Worm (Caenorhabditis elegans): ENCODE results near the gene C50H2.5.

The C50H2.5 gene

DNA sequence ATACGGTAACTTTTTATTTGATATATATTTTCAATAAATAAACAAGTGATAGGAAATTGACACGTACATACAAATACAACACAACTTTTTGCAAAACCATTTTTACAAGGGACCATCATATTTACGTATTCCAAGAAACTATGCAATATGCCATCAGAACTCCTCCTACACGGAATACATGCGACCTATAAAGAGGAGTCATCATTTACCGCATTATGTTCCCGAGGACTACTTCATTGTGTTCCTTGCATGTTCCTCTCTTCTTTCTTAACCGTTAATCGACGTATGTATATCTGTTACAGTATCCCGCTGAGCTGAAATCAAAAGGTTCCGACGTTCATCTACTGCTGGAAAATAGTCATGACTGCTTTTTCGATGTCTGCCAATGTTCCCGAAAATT, at the start of gene C50H2.5:
TSS of gene C50H2.5 (plus strand) at position 301 of the 400 bp plus-strand sequence.
- no peak for TF ChIP-seq unc-62 (GFP tag; optimal IDR thresholded peaks at IDR 0.05)

DNA sequence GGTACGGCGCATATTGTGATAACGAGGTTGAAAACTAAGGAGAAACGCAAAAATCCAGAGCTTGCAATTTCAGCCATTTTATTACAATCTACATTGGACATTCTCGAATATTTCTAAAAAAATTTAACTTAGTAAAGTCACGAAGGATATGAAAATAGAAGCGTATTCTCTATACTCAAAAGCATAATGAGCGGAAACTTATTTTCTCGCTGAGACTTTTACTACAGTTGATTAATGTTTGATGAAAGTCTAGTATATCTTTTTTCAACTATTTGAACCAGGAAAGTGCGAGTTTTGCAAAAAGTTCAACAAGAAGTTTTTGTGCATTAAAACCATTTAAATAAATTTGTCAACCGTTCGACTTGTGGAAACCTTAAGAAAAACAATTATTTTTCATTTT, 47.2 kb upstream of the C50H2.5 start, which contains the start of gene srab-18:
TSS of gene srab-18 (minus strand) at position 101 of the 400 bp plus-strand sequence.
- TF ChIP-seq unc-62 (GFP tag; optimal IDR thresholded peaks at IDR 0.05): no peak

DNA sequence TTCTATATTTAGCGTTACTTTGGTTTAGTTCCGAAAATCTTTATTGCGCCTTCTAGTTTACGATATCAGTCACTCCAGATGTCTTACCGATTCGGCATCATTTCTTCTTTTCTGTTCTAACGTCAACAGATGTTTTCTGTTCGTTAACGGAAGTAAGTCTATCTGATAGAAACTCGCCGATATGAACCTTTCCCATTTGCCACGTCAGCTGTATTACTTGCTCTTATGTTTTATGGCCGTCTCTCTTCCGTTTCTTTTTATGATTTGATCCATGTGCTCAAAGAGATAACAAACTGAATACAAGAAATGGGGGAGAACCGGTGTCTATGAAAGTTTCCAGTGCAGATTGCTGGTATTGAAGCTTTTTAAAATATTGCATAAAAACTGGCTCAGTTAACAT, 39.1 kb upstream of the C50H2.5 start, which contains the start of gene srab-26:
TSS of gene srab-26 (minus strand) at position 101 of the 400 bp plus-strand sequence.
- TF ChIP-seq unc-62 (GFP tag; optimal IDR thresholded peaks at IDR 0.05): no peak

ce11 chrV:9879867-9880266, 38.6 kb upstream of the C50H2.5 start, which contains the start of gene sdz-31:
Gene sdz-31 (plus strand): TSS chrV:9880167.
- no peak for TF ChIP-seq unc-62 (GFP tag; optimal IDR thresholded peaks at IDR 0.05)

DNA sequence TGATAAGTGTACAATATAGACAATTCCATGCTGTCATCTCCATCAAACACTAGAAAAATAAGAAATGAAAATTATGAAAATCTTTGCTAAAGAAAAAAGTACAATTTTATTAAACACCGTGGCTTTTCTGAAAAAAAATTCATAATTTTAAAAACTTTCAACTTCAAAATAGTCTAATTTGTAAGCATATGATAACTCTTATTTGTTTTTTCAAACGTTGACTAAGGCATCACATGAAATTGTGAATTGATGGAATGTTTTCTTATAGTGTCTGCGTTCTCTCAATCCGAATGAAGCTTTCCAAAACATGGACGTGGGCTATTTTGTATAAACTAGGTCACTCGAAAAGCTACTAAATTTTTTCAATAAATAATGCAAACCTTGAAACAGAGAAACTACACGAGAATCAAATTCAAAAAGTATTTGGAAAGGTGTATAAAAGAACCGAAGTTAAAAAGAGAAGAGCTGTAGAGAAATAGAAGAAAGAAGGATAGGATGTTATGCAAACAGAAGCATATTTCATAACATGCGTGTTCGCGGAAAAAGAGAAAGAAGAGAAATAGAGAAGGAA, 32.5 kb upstream of the C50H2.5 start, which contains the start of gene clp-9:
TSS of gene clp-9 (minus strand) at position 51 of the 571 bp plus-strand sequence.
- no peak for TF ChIP-seq unc-62 (GFP tag; optimal IDR thresholded peaks at IDR 0.05)

- no peak for TF ChIP-seq unc-62 (GFP tag; optimal IDR thresholded peaks at IDR 0.05)
Observed at ce11 chrV:9889629-9890028, 28.9 kb upstream of the C50H2.5 start, which contains the start of gene fshr-1. Gene fshr-1 (plus strand): TSS chrV:9889837.

- TF ChIP-seq unc-62 (GFP tag; optimal IDR thresholded peaks at IDR 0.05): no peak
Observed at ce11 chrV:9899278-9899677, 19.2 kb upstream of the C50H2.5 start, which contains the start of gene egl-47. Gene egl-47 (plus strand): TSS chrV:9899578.

DNA sequence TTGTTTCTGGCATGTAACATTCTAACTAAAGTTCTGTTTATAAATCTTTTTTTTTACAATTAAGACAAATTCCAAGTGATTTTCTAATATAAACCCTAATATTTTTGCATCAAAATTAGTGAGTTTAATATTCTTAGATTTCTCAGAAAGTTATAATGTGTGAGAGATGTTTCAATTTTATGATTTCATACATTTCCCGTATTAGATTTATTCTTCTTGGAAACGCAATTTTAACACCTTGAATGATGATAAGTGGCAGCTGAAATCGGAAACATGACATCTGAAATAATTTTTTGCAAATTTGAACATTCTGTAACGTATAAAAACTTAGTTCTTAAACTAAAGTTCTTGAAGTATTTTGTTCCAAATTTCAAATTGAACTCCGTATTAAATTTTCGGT, 17.4 kb upstream of the C50H2.5 start:
- TF ChIP-seq unc-62 (GFP tag; optimal IDR thresholded peaks at IDR 0.05): no peak

DNA sequence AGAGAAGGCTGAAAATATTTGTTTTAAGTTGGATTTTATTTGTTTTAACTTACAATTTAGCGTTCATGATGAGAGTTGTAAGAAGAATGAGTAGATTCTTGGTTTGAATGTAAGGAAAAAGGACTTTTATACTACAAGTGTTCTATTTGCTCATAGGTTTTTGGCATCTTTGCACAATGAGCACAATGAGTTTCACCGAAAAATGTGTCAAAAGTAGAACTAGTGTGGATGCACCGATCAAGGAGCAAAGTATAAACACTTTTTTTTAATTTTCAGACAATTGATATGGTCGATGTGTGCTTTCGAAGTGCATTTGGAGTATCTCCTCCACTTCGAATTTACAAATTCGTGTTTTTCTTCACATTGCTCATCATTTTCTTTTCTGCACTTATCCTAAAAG, 12.4 kb upstream of the C50H2.5 start, which contains the start of gene fipr-11:
TSS of gene fipr-11 (minus strand) at position 101 of the 400 bp plus-strand sequence.
- no peak for TF ChIP-seq unc-62 (GFP tag; optimal IDR thresholded peaks at IDR 0.05)

DNA sequence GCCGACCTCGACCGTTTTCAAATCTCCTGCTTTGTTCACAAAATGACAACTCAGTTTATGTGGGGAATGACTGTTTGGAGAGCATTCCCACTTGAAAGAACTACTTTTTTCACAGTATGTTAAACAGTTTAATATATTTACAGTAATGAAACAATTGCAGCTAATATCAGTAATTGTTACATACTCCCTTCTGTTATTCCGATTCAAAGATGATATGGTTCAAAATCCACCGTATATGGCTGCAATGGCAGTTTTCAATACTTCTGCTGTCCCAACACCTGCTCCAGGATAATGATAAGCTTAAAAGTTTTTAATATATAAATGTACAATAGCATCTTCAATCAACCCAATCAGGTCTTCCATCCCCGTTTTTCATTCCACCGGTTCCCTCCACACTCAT, 11.3 kb upstream of the C50H2.5 start:
- no peak for TF ChIP-seq unc-62 (GFP tag; optimal IDR thresholded peaks at IDR 0.05)

DNA sequence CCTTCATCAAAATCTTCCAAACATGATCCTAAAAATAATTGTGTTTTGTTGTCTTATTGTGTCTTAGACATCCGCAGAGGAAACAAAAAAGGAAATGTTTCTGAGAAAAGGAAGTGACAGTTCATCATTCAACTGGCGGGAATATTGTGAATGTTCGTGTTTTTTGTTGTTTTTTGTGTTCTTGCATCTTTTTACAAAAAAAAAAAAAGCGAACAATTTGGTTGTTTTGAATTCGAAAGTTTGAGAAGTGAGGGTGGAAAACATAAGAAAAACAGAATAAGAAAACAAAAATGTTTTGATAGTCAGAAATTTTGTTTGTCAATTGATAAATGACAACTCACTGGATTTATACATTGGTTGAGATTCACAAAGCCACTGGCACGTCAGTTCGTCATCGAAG, 8.9 kb upstream of the C50H2.5 start:
- TF ChIP-seq unc-62 (GFP tag; optimal IDR thresholded peaks at IDR 0.05): no peak

DNA sequence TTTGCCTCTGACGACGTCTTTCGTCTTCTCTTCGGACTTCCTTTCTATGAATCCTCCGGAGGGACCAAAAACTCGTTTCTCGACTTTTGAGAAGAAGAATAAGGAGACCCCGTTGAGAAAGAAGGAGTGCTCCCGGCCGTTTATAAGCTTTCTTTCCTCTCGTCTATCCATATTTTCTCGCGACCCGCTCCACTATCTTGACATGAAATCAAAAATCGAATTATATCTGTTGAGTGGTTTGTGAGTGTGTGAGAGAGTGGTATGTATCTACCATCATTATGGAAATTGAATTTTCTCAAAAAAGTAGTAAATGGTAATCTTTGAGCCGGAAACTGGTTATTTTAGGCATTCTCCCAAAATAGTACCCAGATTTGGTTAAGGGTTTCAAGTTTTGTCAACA, 7.3 kb upstream of the C50H2.5 start:
- no peak for TF ChIP-seq unc-62 (GFP tag; optimal IDR thresholded peaks at IDR 0.05)

- TF ChIP-seq unc-62 (GFP tag; optimal IDR thresholded peaks at IDR 0.05): no peak
Observed at ce11 chrV:9913863-9914262, 4.6 kb upstream of the C50H2.5 start, which contains the start of gene fipr-10. Gene fipr-10 (plus strand): TSS chrV:9914163.

- TF ChIP-seq unc-62 (GFP tag; optimal IDR thresholded peaks at IDR 0.05): no peak
Observed at ce11 chrV:9915021-9915420, 3.5 kb upstream of the C50H2.5 start, which contains the start of gene mec-9. Gene mec-9 (minus strand): TSS chrV:9915121.

- TF ChIP-seq unc-62 (GFP tag; optimal IDR thresholded peaks at IDR 0.05): no peak
Observed at ce11 chrV:9916665-9917064, 1.8 kb upstream of the C50H2.5 start, which contains the start of gene C50H2.4. Gene C50H2.4 (plus strand): TSS chrV:9916965.

ce11 chrV:9921288-9921687, 2.8 kb downstream of the C50H2.5 start, which contains the start of gene ceh-75:
Gene ceh-75 (plus strand): TSS chrV:9921337.
- TF ChIP-seq unc-62 (GFP tag; optimal IDR thresholded peaks at IDR 0.05): no peak

- no peak for TF ChIP-seq unc-62 (GFP tag; optimal IDR thresholded peaks at IDR 0.05)
Observed at ce11 chrV:9922481-9922880, 4.0 kb downstream of the C50H2.5 start, which contains the start of gene C50H2.7. Gene C50H2.7 (plus strand): TSS chrV:9922781.

Data from whole organism, dauer.